Worm (Caenorhabditis elegans) whole organism, L4/young adult: ENCODE results near the gene fbxb-104.

Experiments used
- W03F9.2 ChIP-seq: fragments of 150-350 bp; optimal IDR thresholded peaks from 2 replicates; lab custom pipeline; 2014; ENCODE audit warnings: missing biosample characterization, missing genetic modification characterization
- dao-5 ChIP-seq: sonication (generic microtip); optimal IDR thresholded peaks from 2 replicates; lab custom pipeline; 2016; ENCODE audit warnings: missing genotype, missing genetic modification characterization, moderate library complexity, missing compliant biosample characterization
- him-1 ChIP-seq: sonication (generic microtip); optimal IDR thresholded peaks from 2 replicates; lab custom pipeline; 2016; ENCODE audit warnings: missing genotype, missing genetic modification reagents, missing genetic modification characterization, missing compliant biosample characterization

Gene fbxb-104

DNA sequence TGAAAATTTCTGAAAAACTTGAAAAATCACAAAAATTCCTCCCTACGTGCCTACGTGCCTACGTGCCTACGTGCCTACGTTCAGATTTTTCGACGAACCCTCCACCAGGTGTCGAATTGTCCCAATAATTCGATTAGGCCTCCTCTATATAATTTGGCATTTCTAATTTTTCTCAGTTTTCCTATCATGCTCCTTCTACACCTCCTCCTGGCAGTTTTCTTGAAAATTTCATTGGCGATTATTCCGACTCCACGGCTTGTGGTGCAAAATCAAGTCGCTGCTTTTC, 36.5 kb downstream of the fbxb-104 start, which contains the start of gene C16C8.17:
Gene C16C8.17 (plus strand): TSS at position 187 of the 286 bp plus-strand sequence.
- TF ChIP-seq W03F9.2 (tag; lab: Kevin White, UChicago), result no peak

- TF ChIP-seq him-1 (no peak), dao-5 (tag; lab: Kevin White, UChicago) (no peak), W03F9.2 (tag; lab: Kevin White, UChicago) (no peak)
These were observed 37.0 kb downstream of the fbxb-104 start for ce11 chrII:3439842-3440640.

ce11 chrII:3439244-3439698, 37.8 kb downstream of the fbxb-104 start:
- TF ChIP-seq W03F9.2 (tag; lab: Kevin White, UChicago), result no peak
- no peak for TF ChIP-seq him-1
- peak; percentile 73 for TF ChIP-seq dao-5 (tag; lab: Kevin White, UChicago)

ce11 chrII:3438280-3438679, 38.8 kb downstream of the fbxb-104 start:
- no peak for TF ChIP-seq dao-5 (tag; lab: Kevin White, UChicago)
- no peak for TF ChIP-seq W03F9.2 (tag; lab: Kevin White, UChicago)
- TF ChIP-seq him-1, result no peak

DNA sequence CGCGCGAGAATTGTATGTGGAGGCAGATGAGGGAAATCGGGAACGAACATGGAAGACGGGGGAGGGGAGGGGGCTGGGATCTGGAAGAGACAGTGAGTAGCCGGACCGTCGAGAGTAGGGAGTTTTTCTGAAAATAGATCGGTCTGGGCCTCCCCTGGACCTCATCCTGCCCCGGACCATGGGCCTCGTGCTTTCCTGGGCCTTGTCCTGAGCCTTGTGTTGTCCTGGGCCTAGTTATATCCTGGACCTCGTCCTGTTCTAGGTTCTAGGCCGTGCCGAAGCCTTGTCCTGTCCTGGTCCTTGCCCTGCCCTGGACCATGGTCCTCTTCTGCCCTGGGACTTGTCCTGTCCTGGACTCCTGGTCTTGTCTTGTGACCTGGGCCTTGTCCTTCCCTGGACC, 39.7 kb downstream of the fbxb-104 start:
- TF ChIP-seq W03F9.2 (tag; lab: Kevin White, UChicago) (no peak), dao-5 (tag; lab: Kevin White, UChicago) (no peak), him-1 (no peak)

DNA sequence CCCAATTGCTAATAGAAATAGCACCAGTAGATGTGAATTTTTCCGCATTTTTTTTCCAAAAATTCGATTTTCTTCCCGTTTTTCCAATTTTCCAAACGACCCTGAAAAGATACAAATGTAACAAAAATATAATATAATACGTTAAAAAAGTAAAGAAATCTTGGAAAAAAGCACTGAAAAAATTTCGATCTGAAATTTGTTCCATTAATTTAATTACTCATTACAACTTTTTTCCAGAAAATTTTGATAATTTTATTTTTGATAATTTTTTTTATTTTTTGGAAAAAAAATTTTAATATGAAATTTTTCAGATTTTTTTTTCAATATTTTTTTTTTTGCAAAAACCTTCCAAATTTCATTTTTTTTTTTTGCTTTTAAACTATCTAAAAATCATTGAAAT, 40.7 kb downstream of the fbxb-104 start, which contains the start of gene skpo-2:
Gene skpo-2 (minus strand): TSS at position 101 of the 400 bp plus-strand sequence.
- TF ChIP-seq him-1 (no peak), W03F9.2 (tag; lab: Kevin White, UChicago) (no peak)

DNA sequence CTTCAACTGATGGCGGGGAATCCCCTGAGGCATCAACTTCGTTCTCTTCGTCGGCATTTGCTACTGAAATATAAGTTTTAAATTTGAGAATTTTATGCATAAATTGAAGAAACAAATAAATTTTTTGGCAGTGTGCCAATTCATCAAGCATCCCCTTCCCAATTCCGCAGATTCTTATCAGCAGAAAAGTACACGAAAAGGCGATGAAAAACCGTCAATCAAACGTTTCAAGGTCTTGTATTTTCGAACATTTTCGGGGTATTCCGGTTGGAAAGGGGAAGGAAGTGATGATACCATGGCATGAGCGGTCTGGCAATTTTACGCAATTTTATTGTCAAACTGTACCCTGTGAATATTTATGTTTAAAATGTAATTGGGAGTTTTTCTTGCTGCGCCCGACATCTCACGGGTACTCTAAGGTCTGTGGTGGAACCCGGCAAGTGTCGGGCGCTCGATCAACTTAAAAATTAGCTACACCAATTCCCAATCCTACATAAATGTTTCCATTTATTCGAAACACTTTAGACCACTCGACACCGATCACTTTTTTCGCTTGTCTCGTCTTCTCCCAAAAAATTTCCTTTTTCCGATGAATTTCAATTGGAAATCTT, 42.1 kb downstream of the fbxb-104 start:
- no peak for TF ChIP-seq him-1
- no peak for TF ChIP-seq dao-5 (tag; lab: Kevin White, UChicago)
- no peak for TF ChIP-seq W03F9.2 (tag; lab: Kevin White, UChicago)

DNA sequence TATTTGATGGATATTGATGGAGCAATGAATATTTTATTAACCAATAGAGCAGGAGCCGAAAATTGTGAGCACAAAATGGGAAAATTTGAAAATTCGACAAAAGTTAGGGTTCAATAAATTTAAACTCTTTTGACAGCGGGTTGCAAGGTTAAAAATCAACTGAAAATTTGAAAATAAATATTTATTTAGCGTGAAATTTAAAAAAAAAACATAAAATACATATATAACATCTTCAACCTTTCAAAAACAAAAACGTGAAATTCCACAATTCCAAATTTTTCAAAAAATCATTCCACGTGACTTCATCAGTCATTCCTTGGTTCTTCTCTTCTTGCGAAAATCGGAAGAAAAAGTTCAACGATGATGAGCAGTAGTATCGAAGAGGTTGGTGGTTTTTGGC, 47.7 kb downstream of the fbxb-104 start, which contains the start of gene C16C8.18:
Gene C16C8.18 (plus strand): TSS at position 301 of the 400 bp plus-strand sequence.
- no peak for TF ChIP-seq dao-5 (tag; lab: Kevin White, UChicago)
- no peak for TF ChIP-seq him-1
- TF ChIP-seq W03F9.2 (tag; lab: Kevin White, UChicago), result no peak

DNA sequence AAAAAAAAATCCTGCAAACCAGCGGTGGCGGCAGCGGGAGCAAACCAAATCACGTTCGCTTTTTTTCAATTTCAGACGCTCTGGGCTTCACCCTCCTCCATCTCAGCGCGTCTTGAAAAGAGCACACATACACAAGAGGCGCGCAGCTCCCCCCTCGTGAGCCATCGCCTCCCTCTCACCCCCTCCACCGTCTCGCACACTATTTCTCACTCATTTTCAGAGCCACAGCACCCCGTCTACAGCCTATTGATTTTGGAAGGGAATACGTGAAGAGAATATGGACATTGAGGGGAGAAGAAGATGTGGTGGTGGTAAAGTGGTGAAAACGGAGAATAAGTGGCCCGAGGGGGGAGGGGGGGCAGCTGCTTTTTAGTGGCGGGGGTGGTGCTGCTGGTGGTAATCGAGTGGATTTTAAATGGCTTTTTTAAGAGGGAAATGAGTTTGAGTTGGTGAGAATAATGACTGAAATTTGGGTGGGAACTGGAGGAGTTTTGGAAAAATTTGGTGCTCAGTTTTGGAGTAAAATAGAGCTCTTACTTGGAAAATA, 48.8 kb downstream of the fbxb-104 start:
- TF ChIP-seq W03F9.2 (tag; lab: Kevin White, UChicago) (no peak), dao-5 (tag; lab: Kevin White, UChicago) (no peak), him-1 (peak; percentile 84)
